Worm (Caenorhabditis elegans) whole organism, L2 larva: Measurements from ENCODE around the gene E02A10.4.

Experiments used
- C34F6.9 ChIP-seq: fragments of 150-350 bp; optimal IDR thresholded peaks from 2 replicates; lab custom pipeline; 2014; ENCODE audit warnings: missing biosample characterization, missing genetic modification characterization
- F13H6.1 ChIP-seq: sonication (generic microtip); optimal IDR thresholded peaks from 2 replicates; lab custom pipeline; 2016; ENCODE audit warnings: missing genetic modification characterization, missing compliant biosample characterization
- R02D3.7 ChIP-seq: fragments of 150-350 bp; optimal IDR thresholded peaks from 2 replicates; lab custom pipeline; 2014; ENCODE audit warnings: missing biosample characterization, missing genetic modification characterization
- Y55F3AM.14 ChIP-seq: fragments of 200-800 bp; sonication (Bioruptor generic); optimal IDR thresholded peaks from 2 replicates; lab custom pipeline; 2018; ENCODE audit warnings: mild to moderate bottlenecking, missing genetic modification characterization, missing compliant biosample characterization
- ZK546.5 ChIP-seq: sonication (generic microtip); optimal IDR thresholded peaks from 2 replicates; lab custom pipeline; 2017; ENCODE audit warnings: missing biosample characterization, missing genetic modification characterization
- alr-1 ChIP-seq: fragments of 150-350 bp; optimal IDR thresholded peaks from 2 replicates; lab custom pipeline; 2014; ENCODE audit warnings: missing biosample characterization, missing genetic modification characterization
- ama-1 ChIP-seq: fragments of 150-350 bp; optimal IDR thresholded peaks from 2 replicates; lab custom pipeline; 2018; ENCODE audit warnings: inconsistent platforms
- blmp-1 ChIP-seq: sonication (generic microtip); optimal IDR thresholded peaks from 2 replicates; lab custom pipeline; 2017; ENCODE audit warnings: missing genetic modification characterization, mild to moderate bottlenecking, missing compliant biosample characterization, antibody characterized with exemption, moderate library complexity; ENCODE audit not compliant: insufficient read depth
- ceh-16 ChIP-seq: fragments of 150-350 bp; optimal IDR thresholded peaks from 2 replicates; lab custom pipeline; 2014; ENCODE audit warnings: missing biosample characterization, missing genetic modification characterization
- crh-2 ChIP-seq: sonication (generic microtip); optimal IDR thresholded peaks from 2 replicates; lab custom pipeline; 2017; ENCODE audit warnings: missing biosample characterization, missing genetic modification characterization
- egl-27 ChIP-seq: sonication (generic microtip); optimal IDR thresholded peaks from 3 replicates; lab custom pipeline; 2017; ENCODE audit warnings: missing biosample characterization, missing genetic modification reagents, missing genetic modification characterization
- elt-1 ChIP-seq: fragments of 150-350 bp; optimal IDR thresholded peaks from 2 replicates; lab custom pipeline; 2014; ENCODE audit warnings: missing biosample characterization, missing genetic modification characterization
- fos-1 ChIP-seq: fragments of 150-350 bp; optimal IDR thresholded peaks from 2 replicates; lab custom pipeline; 2014; ENCODE audit warnings: missing biosample characterization, missing genetic modification characterization
- gmeb-1 ChIP-seq: fragments of 150-350 bp; optimal IDR thresholded peaks from 2 replicates; lab custom pipeline; 2014; ENCODE audit warnings: missing biosample characterization, missing genetic modification characterization
- lin-13 ChIP-seq: fragments of 150-350 bp; optimal IDR thresholded peaks from 2 replicates; lab custom pipeline; 2014; ENCODE audit warnings: missing biosample characterization, missing genetic modification reagents, missing genetic modification characterization
- lin-39 ChIP-seq: fragments of 150-350 bp; optimal IDR thresholded peaks from 2 replicates; lab custom pipeline; 2014; ENCODE audit warnings: missing biosample characterization, missing genetic modification reagents, missing genetic modification characterization
- mab-5 ChIP-seq: fragments of 150-350 bp; optimal IDR thresholded peaks from 2 replicates; lab custom pipeline; 2014; ENCODE audit warnings: missing biosample characterization, missing genetic modification characterization
- mbf-1 ChIP-seq: sonication (generic microtip); optimal IDR thresholded peaks from 2 replicates; lab custom pipeline; 2017; ENCODE audit warnings: missing biosample characterization, missing genetic modification characterization
- mdl-1 ChIP-seq, 2 experiments: fragments of 150-350 bp in 1 of 2; sonication (generic microtip) in 1 of 2; optimal IDR thresholded peaks; 2 replicates each; lab custom pipeline; 2017; ENCODE audit warnings: missing biosample characterization in 2 of 2, missing genetic modification characterization in 2 of 2
- nhr-11 ChIP-seq: fragments of 150-350 bp; optimal IDR thresholded peaks from 2 replicates; lab custom pipeline; 2014; ENCODE audit warnings: missing biosample characterization, missing genetic modification characterization
- nhr-12 ChIP-seq: fragments of 150-350 bp; optimal IDR thresholded peaks from 2 replicates; lab custom pipeline; 2014; ENCODE audit warnings: missing biosample characterization, missing genetic modification characterization
- nhr-129 ChIP-seq: fragments of 150-350 bp; optimal IDR thresholded peaks from 2 replicates; lab custom pipeline; 2014; ENCODE audit warnings: missing biosample characterization, missing genetic modification characterization
- nhr-21 ChIP-seq: fragments of 150-350 bp; optimal IDR thresholded peaks from 2 replicates; lab custom pipeline; 2014; ENCODE audit warnings: missing biosample characterization, missing genetic modification characterization
- nhr-237 ChIP-seq: fragments of 150-350 bp; optimal IDR thresholded peaks from 2 replicates; lab custom pipeline; 2014; ENCODE audit warnings: missing biosample characterization, missing genetic modification characterization
- nhr-25 ChIP-seq: fragments of 150-350 bp; sonication (generic microtip); optimal IDR thresholded peaks from 3 replicates; lab custom pipeline; 2014; ENCODE audit warnings: missing biosample characterization, missing genetic modification characterization
- nhr-6 ChIP-seq: fragments of 150-350 bp; optimal IDR thresholded peaks from 2 replicates; lab custom pipeline; 2014; ENCODE audit warnings: missing biosample characterization, missing genetic modification characterization
- sem-4 ChIP-seq: fragments of 150-350 bp; optimal IDR thresholded peaks from 2 replicates; lab custom pipeline; 2014; ENCODE audit warnings: missing biosample characterization, missing genetic modification reagents, missing genetic modification characterization
- sma-3 ChIP-seq: sonication (generic microtip); optimal IDR thresholded peaks from 2 replicates; lab custom pipeline; 2016; ENCODE audit warnings: missing genetic modification reagents, missing genetic modification characterization, missing compliant biosample characterization
- sma-9 ChIP-seq, 2 experiments: fragments of 150-350 bp in 1 of 2; sonication (generic microtip) in 1 of 2; optimal IDR thresholded peaks; 2 replicates each; lab custom pipeline; 2014 to 2016; ENCODE audit warnings: missing genetic modification characterization in 2 of 2, mild to moderate bottlenecking in 1 of 2, missing biosample characterization in 1 of 2, missing compliant biosample characterization in 1 of 2, missing genetic modification reagents in 1 of 2, moderate library complexity in 1 of 2
- unc-55 ChIP-seq: fragments of 150-350 bp; sonication (generic microtip); optimal IDR thresholded peaks from 3 replicates; lab custom pipeline; 2014; ENCODE audit warnings: missing biosample characterization, missing genetic modification reagents, missing genetic modification characterization
- unc-62 ChIP-seq: fragments of 150-350 bp; optimal IDR thresholded peaks from 2 replicates; lab custom pipeline; 2014; ENCODE audit warnings: missing biosample characterization, missing genetic modification reagents, missing genetic modification characterization
- ztf-11 ChIP-seq: sonication (generic microtip); optimal IDR thresholded peaks from 2 replicates; lab custom pipeline; 2017; ENCODE audit warnings: missing biosample characterization, missing genetic modification characterization

Gene E02A10.4

DNA sequence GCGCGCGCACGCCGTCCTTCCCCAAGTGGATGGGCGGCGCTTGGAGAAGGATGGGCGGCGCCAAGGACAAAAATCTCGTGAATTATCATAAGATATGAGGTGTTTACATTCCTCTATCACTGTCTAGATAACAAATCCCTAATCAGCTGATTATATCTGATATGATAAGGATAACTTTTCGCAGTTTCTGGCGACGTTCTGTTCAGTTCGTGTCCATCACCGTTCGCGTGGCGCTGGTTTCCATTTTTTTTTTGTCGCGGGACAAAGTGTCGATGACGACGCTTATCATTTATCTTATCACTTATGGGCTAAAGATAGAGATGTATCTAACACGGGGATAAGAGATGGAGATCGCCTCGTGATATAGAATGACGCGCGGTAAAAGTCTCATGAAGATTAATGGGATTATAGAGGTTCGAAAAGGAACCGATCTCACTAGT lies 14.4 kb downstream of the E02A10.4 start (continued):
- TF ChIP-seq unc-62 (no peak), elt-1 (tag; lab: Kevin White, UChicago) (no peak), ZK546.5 (tag; lab: Kevin White, UChicago) (no peak), mbf-1 (tag; lab: Kevin White, UChicago) (no peak), F13H6.1 (tag; lab: Kevin White, UChicago) (peak; percentile 7), Y55F3AM.14 (GFP tag; lab: Kevin White, UChicago) (peak; percentile 2), nhr-237 (tag; lab: Kevin White, UChicago) (no peak), fos-1 (tag; lab: Kevin White, UChicago) (peak; percentile 49), mdl-1 (tag; optimal IDR thresholded peaks at IDR 0.05; lab: Kevin White, UChicago) (peak; percentile 30 to 45), ama-1 (lab: Kevin White, UChicago) (no peak), egl-27 (peak; percentile 66), nhr-25 (tag; lab: Kevin White, UChicago) (peak; percentile 57), lin-39 (tag; lab: Kevin White, UChicago) (no peak), C34F6.9 (no peak), ztf-11 (no peak)

- no peak for TF ChIP-seq mab-5 (tag; lab: Kevin White, UChicago)
- peak; percentile 96 for TF ChIP-seq ama-1 (lab: Kevin White, UChicago)
Observed at ce11 chrV:12552671-12553212, 15.0 kb downstream of the E02A10.4 start, which contains the start of gene F45D3.4. Gene F45D3.4, minus strand, starts transcription at chrV:12553191.

ce11 chrV:12551638-12552478 lies 15.9 kb downstream of the E02A10.4 start:
- peak; percentile 78 for TF ChIP-seq nhr-21 (tag; lab: Kevin White, UChicago)
- TF ChIP-seq ama-1 (lab: Kevin White, UChicago), result peak; percentile 94
- TF ChIP-seq nhr-11 (tag; lab: Kevin White, UChicago), result peak; percentile 58
- TF ChIP-seq sma-9 (GFP tag; optimal IDR thresholded peaks at IDR 0.05; lab: Kevin White, UChicago), result peak; percentile 19
- no peak for TF ChIP-seq sma-9 (tag; optimal IDR thresholded peaks at IDR 0.05; lab: Kevin White, UChicago)
- peak; percentile 32 for TF ChIP-seq sem-4 (tag; lab: Kevin White, UChicago)
- peak; percentile 11 for TF ChIP-seq nhr-25 (tag; lab: Kevin White, UChicago)
- no peak for TF ChIP-seq nhr-6
- peak; percentile 42 for TF ChIP-seq lin-13 (GFP tag; lab: Kevin White, UChicago)
- no peak for TF ChIP-seq ZK546.5 (tag; lab: Kevin White, UChicago)
- peak; percentile 46 for TF ChIP-seq nhr-129 (tag; lab: Kevin White, UChicago)
- TF ChIP-seq R02D3.7 (tag; lab: Kevin White, UChicago), result no peak
- peak; percentile 58 for TF ChIP-seq sma-3 (GFP tag; lab: Kevin White, UChicago)
- TF ChIP-seq gmeb-1 (tag; lab: Kevin White, UChicago), result peak; percentile 24

DNA sequence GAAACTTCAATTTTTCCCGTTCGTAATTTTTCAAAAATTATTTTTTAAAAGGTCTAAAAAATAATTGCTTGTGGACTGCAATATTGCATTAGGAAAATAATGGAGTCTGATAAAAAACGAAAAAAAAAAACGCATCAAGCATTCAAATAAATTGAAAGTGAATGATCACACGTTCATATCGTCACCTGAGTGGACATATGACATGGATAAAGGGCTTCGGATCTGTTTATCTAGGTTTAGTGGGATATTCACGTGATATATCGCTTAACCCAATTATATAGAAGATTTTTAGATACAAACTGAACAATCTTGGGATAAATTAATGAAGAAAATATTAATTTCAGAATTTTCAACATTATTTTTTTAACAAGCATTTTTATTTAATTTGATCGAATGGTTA lies 17.0 kb downstream of the E02A10.4 start:
- TF ChIP-seq alr-1 (tag; lab: Kevin White, UChicago), result no peak
- no peak for TF ChIP-seq crh-2
- TF ChIP-seq unc-55 (GFP tag; lab: Kevin White, UChicago), result no peak
- TF ChIP-seq elt-1 (tag; lab: Kevin White, UChicago), result no peak
- no peak for TF ChIP-seq egl-27
- TF ChIP-seq R02D3.7 (tag; lab: Kevin White, UChicago), result no peak
- no peak for TF ChIP-seq ama-1 (lab: Kevin White, UChicago)
- TF ChIP-seq, all 48 proteins: peak for 0

DNA sequence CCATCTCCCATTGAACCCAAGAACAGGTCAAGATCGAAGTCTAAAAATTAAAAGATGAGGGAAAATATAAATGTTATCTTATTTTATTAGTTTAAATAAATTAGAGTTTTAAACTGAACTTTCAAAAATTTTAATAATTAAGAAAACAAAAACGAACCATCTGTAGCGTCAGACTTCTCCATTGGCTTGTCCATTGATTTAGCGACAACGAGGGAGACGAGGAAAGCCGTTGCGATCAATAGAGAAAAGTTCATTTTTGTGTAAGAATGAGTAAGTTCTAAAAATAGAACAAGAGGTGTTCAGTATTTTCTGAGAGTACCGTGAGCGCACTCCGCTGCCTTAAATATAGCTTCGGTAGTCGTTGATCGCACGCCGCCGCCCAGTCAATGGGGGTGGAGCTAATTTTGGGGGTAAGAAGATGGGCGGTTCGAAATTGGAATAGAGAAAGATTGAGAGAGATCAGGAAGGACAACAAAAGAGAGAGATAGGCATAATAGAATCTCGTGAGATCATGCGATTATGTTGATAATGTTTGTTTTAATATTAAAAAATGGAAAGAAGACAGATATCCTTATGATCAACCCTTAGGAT lies 17.6 kb downstream of the E02A10.4 start, which contains the start of gene F45D3.3:
TSS of gene F45D3.3 (minus strand) at position 350 of the 591 bp plus-strand sequence.
- TF ChIP-seq blmp-1, result peak; percentile 27
- no peak for TF ChIP-seq lin-13 (GFP tag; lab: Kevin White, UChicago)
- no peak for TF ChIP-seq ztf-11
- no peak for TF ChIP-seq nhr-6
- TF ChIP-seq ZK546.5 (tag; lab: Kevin White, UChicago), result no peak
- peak; percentile 12 for TF ChIP-seq nhr-25 (tag; lab: Kevin White, UChicago)
- TF ChIP-seq nhr-12, result no peak
- TF ChIP-seq ceh-16 (tag; lab: Kevin White, UChicago), result no peak
- peak; percentile 22 to 34 for TF ChIP-seq mdl-1 (tag; optimal IDR thresholded peaks at IDR 0.05; lab: Kevin White, UChicago)
- peak; percentile 79 for TF ChIP-seq nhr-21 (tag; lab: Kevin White, UChicago)
- TF ChIP-seq sma-9 (GFP tag; optimal IDR thresholded peaks at IDR 0.05; lab: Kevin White, UChicago), result peak; percentile 24
- TF ChIP-seq sma-9 (tag; optimal IDR thresholded peaks at IDR 0.05; lab: Kevin White, UChicago), result no peak
- TF ChIP-seq lin-39 (tag; lab: Kevin White, UChicago), result no peak
- no peak for TF ChIP-seq C34F6.9
- TF ChIP-seq sma-3 (GFP tag; lab: Kevin White, UChicago), result peak; percentile 43
- peak; percentile 25 for TF ChIP-seq egl-27
- peak; percentile 94 for TF ChIP-seq ama-1 (lab: Kevin White, UChicago)
- TF ChIP-seq, all 48 proteins: peak for 8
